Fruit fly (Drosophila melanogaster) whole organism, prepupa: Measurements from ENCODE around the gene CG17344.

Source experiments
- CG10631 ChIP-seq: fragments of 200-800 bp; sonication (Bioruptor generic); optimal IDR thresholded peaks from 2 replicates; lab custom pipeline; 2016; ENCODE audit warnings: missing biosample characterization, missing genetic modification characterization
- CG10669 ChIP-seq: fragments of 200-800 bp; sonication (Bioruptor generic); optimal IDR thresholded peaks from 3 replicates; lab custom pipeline; 2018; ENCODE audit warnings: missing biosample characterization, mild to moderate bottlenecking, missing genetic modification characterization, moderate library complexity
- CG11294 ChIP-seq: fragments of 200-800 bp; sonication (Bioruptor generic); IDR thresholded peaks from 2 replicates; pipeline ENCODE4 v1.3.6; 2022; ENCODE audit warnings: missing biosample characterization, missing genetic modification characterization
- CG11902 ChIP-seq: fragments of 200-800 bp; sonication (Bioruptor generic); optimal IDR thresholded peaks from 3 replicates; lab custom pipeline; 2016; ENCODE audit warnings: missing biosample characterization, missing genetic modification characterization
- CG15336 ChIP-seq: fragments of 200-800 bp; sonication (Bioruptor generic); IDR thresholded peaks from 2 replicates; pipeline ENCODE4 v1.3.6; 2022; ENCODE audit warnings: missing biosample characterization, missing genetic modification characterization
- CG1621 ChIP-seq: fragments of 200-800 bp; sonication (Bioruptor generic); optimal IDR thresholded peaks from 3 replicates; lab custom pipeline; 2018; ENCODE audit warnings: missing biosample characterization, mild to moderate bottlenecking, missing genetic modification characterization
- CG16779 ChIP-seq: fragments of 200-800 bp; sonication (Bioruptor generic); optimal IDR thresholded peaks from 3 replicates; lab custom pipeline; 2017; ENCODE audit warnings: missing biosample characterization, mild to moderate bottlenecking, missing genetic modification characterization
- CG3032 ChIP-seq: fragments of 200-800 bp; optimal IDR thresholded peaks from 2 replicates; lab custom pipeline; 2019; ENCODE audit warnings: missing biosample characterization, mild to moderate bottlenecking, missing genetic modification characterization, moderate library complexity
- CG6163 ChIP-seq: fragments of 200-800 bp; sonication (Bioruptor generic); IDR thresholded peaks from 3 replicates; pipeline ENCODE4 v1.3.6; 2022; ENCODE audit warnings: missing biosample characterization, missing genetic modification characterization
- CG6276 ChIP-seq: fragments of 200-800 bp; sonication (Bioruptor generic); optimal IDR thresholded peaks from 2 replicates; lab custom pipeline; 2017; ENCODE audit warnings: missing biosample characterization, mild to moderate bottlenecking, missing genetic modification characterization
- CG6792 ChIP-seq: fragments of 200-800 bp; sonication (Bioruptor generic); optimal IDR thresholded peaks from 3 replicates; lab custom pipeline; 2016; ENCODE audit warnings: missing biosample characterization, missing genetic modification characterization
- CG6808 ChIP-seq: fragments of 200-800 bp; sonication (Bioruptor generic); optimal IDR thresholded peaks from 3 replicates; lab custom pipeline; 2017; ENCODE audit warnings: missing biosample characterization, missing genetic modification characterization, mild to moderate bottlenecking, moderate library complexity, missing genetic modification reagents
- CG6854 ChIP-seq: fragments of 200-800 bp; sonication (Bioruptor generic); optimal IDR thresholded peaks from 2 replicates; lab custom pipeline; 2017; ENCODE audit warnings: missing biosample characterization, mild to moderate bottlenecking, missing genetic modification characterization
- CG7368 ChIP-seq: fragments of 200-800 bp; sonication (Bioruptor generic); optimal IDR thresholded peaks from 3 replicates; lab custom pipeline; 2016; ENCODE audit warnings: missing biosample characterization, missing genetic modification characterization
- CG8119 ChIP-seq: fragments of 200-800 bp; sonication (Bioruptor generic); IDR thresholded peaks from 3 replicates; pipeline ENCODE4 v1.3.6; 2022; ENCODE audit warnings: missing biosample characterization, missing genetic modification characterization
- CG8319 ChIP-seq: fragments of 200-800 bp; sonication (Bioruptor generic); optimal IDR thresholded peaks from 3 replicates; lab custom pipeline; 2016; ENCODE audit warnings: missing biosample characterization, missing genetic modification characterization
- CG8632 ChIP-seq: fragments of 200-800 bp; sonication (Bioruptor generic); optimal IDR thresholded peaks from 3 replicates; lab custom pipeline; 2016; ENCODE audit warnings: missing biosample characterization, missing genetic modification characterization
- Eip75B ChIP-seq: fragments of 200-800 bp; sonication (Bioruptor generic); optimal IDR thresholded peaks from 3 replicates; lab custom pipeline; 2016; ENCODE audit warnings: missing biosample characterization, missing genetic modification characterization
- Eip78C ChIP-seq: fragments of 200-800 bp; sonication (Bioruptor generic); peaks from one replicate; lab custom pipeline; 2016; ENCODE audit warnings: missing biosample characterization, missing genetic modification characterization
- Eip93F ChIP-seq: fragments of 200-800 bp; sonication (Bioruptor generic); optimal IDR thresholded peaks from 2 replicates; lab custom pipeline; 2016; ENCODE audit warnings: missing biosample characterization, mild to moderate bottlenecking, missing genetic modification characterization
- Ets96B ChIP-seq: fragments of 200-800 bp; optimal IDR thresholded peaks from 2 replicates; lab custom pipeline; 2019; ENCODE audit warnings: missing biosample characterization, mild to moderate bottlenecking, missing genetic modification characterization, moderate library complexity
- Gug ChIP-seq: fragments of 200-800 bp; sonication (Bioruptor generic); IDR thresholded peaks from 2 replicates; pipeline ENCODE4 v1.3.6; 2022; ENCODE audit warnings: missing biosample characterization, missing genetic modification characterization
- Hr38 ChIP-seq: sonication (Bioruptor generic); optimal IDR thresholded peaks from 2 replicates; lab custom pipeline; 2016; ENCODE audit warnings: missing biosample characterization, missing genetic modification characterization
- Hr39 ChIP-seq: fragments of 200-800 bp; sonication (Bioruptor generic); optimal IDR thresholded peaks from 2 replicates; lab custom pipeline; 2016; ENCODE audit warnings: missing biosample characterization, missing genetic modification characterization
- Hr4 ChIP-seq: fragments of 200-800 bp; sonication (Bioruptor generic); optimal IDR thresholded peaks from 3 replicates; lab custom pipeline; 2016; ENCODE audit warnings: missing biosample characterization, missing genetic modification characterization
- Lpt ChIP-seq: fragments of 200-800 bp; sonication (Bioruptor generic); optimal IDR thresholded peaks from 3 replicates; lab custom pipeline; 2016; ENCODE audit warnings: missing biosample characterization, missing genetic modification characterization
- Met ChIP-seq: fragments of 200-800 bp; sonication (Bioruptor generic); optimal IDR thresholded peaks from 3 replicates; lab custom pipeline; 2016; ENCODE audit warnings: missing biosample characterization, missing genetic modification characterization
- OdsH ChIP-seq: fragments of 200-800 bp; sonication (Bioruptor generic); optimal IDR thresholded peaks from 3 replicates; lab custom pipeline; 2016; ENCODE audit warnings: missing biosample characterization, missing genetic modification characterization
- Smox ChIP-seq: fragments of 200-800 bp; sonication (Bioruptor generic); optimal IDR thresholded peaks from 3 replicates; lab custom pipeline; 2016; ENCODE audit warnings: missing biosample characterization, missing genetic modification characterization
- Sox15 ChIP-seq: fragments of 200-800 bp; sonication (Bioruptor generic); optimal IDR thresholded peaks from 3 replicates; lab custom pipeline; 2016; ENCODE audit warnings: missing biosample characterization, missing genetic modification characterization
- achi ChIP-seq: fragments of 200-800 bp; sonication (Bioruptor generic); optimal IDR thresholded peaks from 3 replicates; lab custom pipeline; 2016; ENCODE audit warnings: missing biosample characterization, missing genetic modification characterization
- acj6 ChIP-seq: fragments of 200-800 bp; sonication (Bioruptor generic); optimal IDR thresholded peaks from 3 replicates; lab custom pipeline; 2016; ENCODE audit warnings: missing biosample characterization, missing genetic modification characterization
- cyc ChIP-seq: fragments of 200-800 bp; sonication (Bioruptor generic); optimal IDR thresholded peaks from 3 replicates; lab custom pipeline; 2016; ENCODE audit warnings: missing biosample characterization, missing genetic modification characterization
- dac ChIP-seq: fragments of 200-800 bp; sonication (Bioruptor generic); optimal IDR thresholded peaks from 2 replicates; lab custom pipeline; 2017; ENCODE audit warnings: missing biosample characterization, mild to moderate bottlenecking, missing genetic modification characterization
- dsx ChIP-seq: fragments of 200-800 bp; optimal IDR thresholded peaks from 3 replicates; lab custom pipeline; 2019; ENCODE audit warnings: missing biosample characterization, mild to moderate bottlenecking, missing genetic modification characterization, moderate library complexity; ENCODE audit not compliant: poor library complexity, severe bottlenecking
- eg ChIP-seq: fragments of 200-800 bp; sonication (Bioruptor generic); IDR thresholded peaks from 3 replicates; pipeline ENCODE4 v1.3.6; 2022; ENCODE audit warnings: missing biosample characterization, missing genetic modification characterization
- esn ChIP-seq: fragments of 200-800 bp; sonication (Bioruptor generic); optimal IDR thresholded peaks from 2 replicates; lab custom pipeline; 2016; ENCODE audit warnings: missing biosample characterization, mild to moderate bottlenecking, missing genetic modification characterization, moderate library complexity
- fd59A ChIP-seq: fragments of 200-800 bp; sonication (Bioruptor generic); optimal IDR thresholded peaks from 2 replicates; lab custom pipeline; 2017; ENCODE audit warnings: missing biosample characterization, mild to moderate bottlenecking, missing genetic modification characterization, missing genetic modification reagents
- fd85E ChIP-seq: fragments of 200-800 bp; sonication (Bioruptor generic); optimal IDR thresholded peaks from 3 replicates; lab custom pipeline; 2016; ENCODE audit warnings: missing biosample characterization, missing genetic modification characterization
- fkh ChIP-seq: fragments of 200-800 bp; sonication (Bioruptor generic); optimal IDR thresholded peaks from 3 replicates; lab custom pipeline; 2017; ENCODE audit warnings: missing biosample characterization, mild to moderate bottlenecking, missing genetic modification characterization, moderate library complexity
- lz ChIP-seq: fragments of 200-800 bp; sonication (Bioruptor generic); optimal IDR thresholded peaks from 3 replicates; lab custom pipeline; 2016; ENCODE audit warnings: missing biosample characterization, missing genetic modification characterization
- net ChIP-seq: fragments of 200-800 bp; sonication (Bioruptor generic); optimal IDR thresholded peaks from 3 replicates; lab custom pipeline; 2016; ENCODE audit warnings: missing biosample characterization, missing genetic modification characterization
- pdm3 ChIP-seq: fragments of 200-800 bp; sonication (Bioruptor generic); optimal IDR thresholded peaks from 3 replicates; lab custom pipeline; 2016; ENCODE audit warnings: missing biosample characterization, missing genetic modification characterization
- salr ChIP-seq, 2 experiments: fragments of 200-800 bp; sonication (Bioruptor generic); optimal IDR thresholded peaks; 3 replicates each; lab custom pipeline; 2016 to 2018; ENCODE audit warnings: missing biosample characterization in 2 of 2, missing genetic modification characterization in 2 of 2, mild to moderate bottlenecking in 1 of 2
- spab ChIP-seq: fragments of 200-800 bp; sonication (Bioruptor generic); optimal IDR thresholded peaks from 2 replicates; lab custom pipeline; 2017; ENCODE audit warnings: missing biosample characterization, mild to moderate bottlenecking, missing genetic modification characterization, missing genetic modification reagents
- svp ChIP-seq: fragments of 200-800 bp; sonication (Bioruptor generic); peaks from one replicate; lab custom pipeline; 2016; ENCODE audit warnings: missing biosample characterization, missing genetic modification characterization
- topi ChIP-seq: fragments of 200-800 bp; sonication (Bioruptor generic); optimal IDR thresholded peaks from 3 replicates; lab custom pipeline; 2016; ENCODE audit warnings: missing biosample characterization, missing genetic modification characterization

Gene CG17344

DNA sequence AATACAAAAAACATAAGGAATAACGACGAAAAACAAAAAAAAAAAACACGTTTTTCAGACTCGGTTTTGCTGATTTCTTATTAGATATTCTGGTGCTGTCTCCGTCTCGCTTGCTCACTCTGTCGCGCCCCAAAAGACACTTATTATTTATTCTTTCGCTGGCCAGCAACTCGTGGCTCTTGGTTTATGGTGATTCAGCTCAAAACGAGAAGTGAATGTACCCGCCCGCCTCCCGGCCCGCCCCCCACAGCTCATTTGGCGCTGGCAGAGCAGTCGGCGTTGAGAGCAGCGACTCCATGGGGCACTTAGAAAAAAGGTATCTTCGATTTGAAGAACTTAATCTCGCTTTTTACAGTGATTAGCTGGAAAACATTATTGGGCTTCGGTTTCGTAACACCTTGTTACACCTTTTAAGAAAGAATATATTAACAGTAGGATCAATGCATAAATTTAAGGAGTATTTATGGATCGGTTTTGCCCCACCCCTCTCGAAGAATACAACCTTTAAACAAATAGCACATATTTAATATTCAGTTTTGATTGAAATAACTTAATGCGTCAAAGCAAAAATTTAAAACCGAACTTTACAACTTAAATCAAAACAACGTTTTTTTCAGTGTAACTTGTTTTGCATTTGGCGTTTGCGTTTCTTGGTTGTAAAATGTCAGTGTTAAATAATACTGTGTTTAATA is 39.7 kb downstream of the CG17344 start (continued):
- peak; percentile 67 for TF ChIP-seq spab (GFP tag; lab: Kevin White, UChicago)
- TF ChIP-seq CG8632 = peak; percentile 81
- TF ChIP-seq CG10631 (GFP tag; lab: Kevin White, UChicago) = peak; percentile 87
- peak; percentile 91 for TF ChIP-seq CG6276 (GFP tag; lab: Kevin White, UChicago)
- TF ChIP-seq CG11294 = peak; percentile 39; the same call in 1 of the 2 replicates
- TF ChIP-seq svp = peak; percentile 96
- TF ChIP-seq Eip75B (GFP tag; lab: Kevin White, UChicago) = peak; percentile 80
- TF ChIP-seq CG7368 (GFP tag; lab: Kevin White, UChicago) = peak; percentile 55
- peak; percentile 57 for TF ChIP-seq Ets96B (tag; lab: Kevin White, UChicago)

DNA sequence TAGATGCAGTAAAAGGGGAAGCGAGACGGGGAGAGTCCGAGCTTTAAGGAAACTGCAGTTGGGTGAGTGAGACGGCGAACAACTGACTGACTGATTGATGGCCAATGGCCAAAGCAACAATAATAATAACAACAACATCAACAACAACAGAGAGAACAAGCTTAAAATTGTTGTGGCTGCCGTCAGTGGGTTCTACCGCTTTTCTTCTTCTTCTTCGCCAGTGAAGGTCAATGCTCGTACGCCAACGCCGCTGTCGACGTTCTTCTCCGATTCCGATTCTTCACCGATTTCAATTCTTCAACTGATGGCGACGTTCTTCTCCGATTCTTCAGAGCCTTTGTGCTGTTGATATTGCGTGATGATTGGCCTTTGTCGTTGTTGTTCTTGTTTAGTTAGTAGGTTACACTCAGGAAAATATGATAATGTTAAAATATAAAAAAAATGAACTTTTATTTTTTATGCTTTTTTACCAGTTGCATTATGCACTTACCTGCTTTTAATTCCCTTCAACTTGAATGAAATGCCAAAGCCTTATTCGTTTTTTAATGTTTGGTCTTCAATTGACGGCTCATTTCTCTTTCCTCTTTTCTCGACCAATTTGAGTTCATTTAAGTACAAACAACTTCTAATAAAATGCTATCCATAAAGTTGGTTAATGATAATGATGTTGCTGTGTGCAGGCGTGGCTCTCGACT is 40.5 kb downstream of the CG17344 start:
- TF ChIP-seq dsx (peak; percentile 25), dac (GFP tag; lab: Kevin White, UChicago) (no peak), CG8632 (peak; percentile 53), Sox15 (GFP tag; lab: Kevin White, UChicago) (no peak), CG16779 (peak; percentile 9), Smox (GFP tag; lab: Kevin White, UChicago) (peak; percentile 72), CG6276 (GFP tag; lab: Kevin White, UChicago) (no peak), esn (GFP tag; lab: Kevin White, UChicago) (peak; percentile 77), CG6163 (peak; percentile 61), CG3032 (peak; percentile 71), fd59A (GFP tag; lab: Kevin White, UChicago) (peak; percentile 51), CG15336 (GFP tag; lab: Robert Waterston, UW) (peak; percentile 26; the same call in 1 of the 2 replicates), CG11902 (GFP tag; lab: Kevin White, UChicago) (no peak), OdsH (GFP tag; lab: Kevin White, UChicago) (peak; percentile 61), eg (0 out of 3 replicates have a peak, but pooled peaks have one; percentile 9), Met (peak; percentile 83), fd85E (GFP tag; lab: Kevin White, UChicago) (no peak), achi (GFP tag; lab: Kevin White, UChicago) (peak; percentile 72), Hr38 (GFP tag; lab: Kevin White, UChicago) (no peak), topi (GFP tag; lab: Kevin White, UChicago) (peak; percentile 62), CG6808 (GFP tag; lab: Kevin White, UChicago) (peak; percentile 56), Eip78C (GFP tag; lab: Kevin White, UChicago) (peak; percentile 84), lz (peak; percentile 59), CG6792 (GFP tag; lab: Kevin White, UChicago) (peak; percentile 44), cyc (GFP tag; lab: Kevin White, UChicago) (peak; percentile 45), Lpt (GFP tag; lab: Kevin White, UChicago) (no peak), net (GFP tag; lab: Kevin White, UChicago) (peak; percentile 60), pdm3 (GFP tag; lab: Kevin White, UChicago) (peak; percentile 49), Eip75B (GFP tag; lab: Kevin White, UChicago) (peak; percentile 59), CG8119 (peak; percentile 57; the same call in 2 of the 3 replicates), CG10669 (peak; percentile 69), CG6854 (GFP tag; lab: Kevin White, UChicago) (no peak), Hr4 (peak; percentile 18), CG11294 (no peak), fkh (GFP tag; lab: Kevin White, UChicago) (no peak), CG1621 (tag; lab: Kevin White, UChicago) (peak; percentile 46), Eip93F (GFP tag; lab: Kevin White, UChicago) (no peak), Hr39 (GFP tag; lab: Kevin White, UChicago) (peak; percentile 59), acj6 (GFP tag; lab: Kevin White, UChicago) (peak; percentile 72), CG7368 (GFP tag; lab: Kevin White, UChicago) (peak; percentile 48), CG8319 (GFP tag; lab: Kevin White, UChicago) (peak; percentile 32), spab (GFP tag; lab: Kevin White, UChicago) (peak; percentile 39), salr (GFP tag; optimal IDR thresholded peaks at IDR 0.05; lab: Kevin White, UChicago) (peak in 1 of 2 experiments; percentile 19), Gug (GFP tag; lab: Robert Waterston, UW) (no peak)
